Worm (Caenorhabditis elegans) whole organism, L4 larva: Measurements from ENCODE around the gene C32H11.3.

ENCODE experiments used
- F49E8.2 ChIP-seq: sonication (generic microtip); optimal IDR thresholded peaks from 2 replicates; lab custom pipeline; 2016; ENCODE audit warnings: missing compliant biosample characterization, mild to moderate bottlenecking, missing genetic modification characterization, borderline replicate concordance
- T26A8.4 ChIP-seq: fragments of 200-800 bp; sonication (Bioruptor generic); IDR thresholded peaks from 2 replicates; pipeline ENCODE4 v1.3.6; 2022; ENCODE audit warnings: missing genetic modification characterization, missing compliant biosample characterization
- Y48G9A.11 ChIP-seq: fragments of 200-800 bp; sonication (Bioruptor generic); IDR thresholded peaks from 2 replicates; pipeline ENCODE4 v1.3.6; 2022; ENCODE audit warnings: missing genetic modification reagents, missing genetic modification characterization, missing compliant biosample characterization
- ZK546.5 ChIP-seq, 2 experiments: sonication (generic microtip); optimal IDR thresholded peaks; 2 replicates each; lab custom pipeline; 2017; ENCODE audit warnings: missing biosample characterization in 2 of 2, missing genetic modification characterization in 2 of 2
- aly-2 ChIP-seq: sonication (generic microtip); optimal IDR thresholded peaks from 2 replicates; lab custom pipeline; 2018; ENCODE audit warnings: missing biosample characterization, missing genetic modification characterization
- daf-12 ChIP-seq: fragments of 150-350 bp; optimal IDR thresholded peaks from 2 replicates; lab custom pipeline; 2014; ENCODE audit warnings: missing biosample characterization, missing genetic modification reagents, missing genetic modification characterization
- dve-1 ChIP-seq: sonication (generic microtip); optimal IDR thresholded peaks from 2 replicates; lab custom pipeline; 2017; ENCODE audit warnings: antibody characterized with exemption, mild to moderate bottlenecking, missing genetic modification characterization, missing compliant biosample characterization; ENCODE audit not compliant: insufficient read depth
- egl-43 ChIP-seq: fragments of 200-800 bp; sonication (Bioruptor generic); IDR thresholded peaks from 2 replicates; pipeline ENCODE4 v1.3.6; 2022; ENCODE audit warnings: missing genetic modification reagents, missing genetic modification characterization, missing compliant biosample characterization
- hif-1 ChIP-seq, 2 experiments: sonication (generic microtip); optimal IDR thresholded peaks; 2 replicates each; lab custom pipeline; 2016 to 2017; ENCODE audit warnings: missing compliant biosample characterization in 2 of 2, missing genetic modification characterization in 2 of 2, missing genetic modification reagents in 2 of 2, missing genotype in 2 of 2, mild to moderate bottlenecking in 1 of 2
- snpc-1.2 ChIP-seq: fragments of 200-800 bp; sonication (Bioruptor generic); IDR thresholded peaks from 2 replicates; pipeline ENCODE4 v1.3.6; 2022; ENCODE audit warnings: missing genetic modification reagents, missing genetic modification characterization, missing compliant biosample characterization
- vab-7 ChIP-seq: fragments of 200-800 bp; sonication (Bioruptor generic); IDR thresholded peaks from 2 replicates; pipeline ENCODE4 v1.3.6; 2022; ENCODE audit warnings: missing genetic modification reagents, missing genetic modification characterization, missing compliant biosample characterization

ce11 chrIV:12897146-12897545 lies 21.2 kb upstream of the C32H11.3 start:
- TF ChIP-seq T26A8.4 (GFP tag; lab: Robert Waterston, UW), result no peak
- TF ChIP-seq aly-2 (tag; lab: Kevin White, UChicago), result no peak
- no peak for TF ChIP-seq snpc-1.2 (GFP tag; lab: Robert Waterston, UW)
- TF ChIP-seq egl-43 (GFP tag; lab: Robert Waterston, UW), result no peak
- TF ChIP-seq hif-1 (tag; optimal IDR thresholded peaks at IDR 0.05; lab: Kevin White, UChicago), result no peak
- TF ChIP-seq F49E8.2 (tag; lab: Kevin White, UChicago), result no peak
- no peak for TF ChIP-seq vab-7 (GFP tag; lab: Robert Waterston, UW)
- no peak for TF ChIP-seq Y48G9A.11 (GFP tag; lab: Robert Waterston, UW)
- TF ChIP-seq ZK546.5 (tag; optimal IDR thresholded peaks at IDR 0.05; lab: Kevin White, UChicago), result no peak
- TF ChIP-seq dve-1 (tag; lab: Kevin White, UChicago), result no peak
- no peak for TF ChIP-seq daf-12 (tag; lab: Kevin White, UChicago)
